Fruit fly (Drosophila melanogaster) whole organism, embryonic: ENCODE results near the gene RpS28a.
A peak's percentile ranks its signal among the peaks of the same experiment; 100 is the strongest.

Experiments
- Aef1 ChIP-seq: fragments of 200-800 bp; sonication (Bioruptor generic); IDR thresholded peaks from 3 replicates; pipeline ENCODE4 v1.3.6; 2022; ENCODE audit warnings: missing biosample characterization, missing genetic modification characterization
- CG10321 ChIP-seq: fragments of 200-800 bp; sonication (Bioruptor generic); IDR thresholded peaks from 2 replicates; pipeline ENCODE4 v1.3.6; 2022; ENCODE audit warnings: missing biosample characterization, missing genetic modification characterization
- CG10462 ChIP-seq: fragments of 200-800 bp; sonication (Bioruptor generic); optimal IDR thresholded peaks from 2 replicates; lab custom pipeline; 2016; ENCODE audit warnings: missing biosample characterization, missing genetic modification characterization
- CG11723 ChIP-seq: fragments of 200-800 bp; sonication (Bioruptor generic); optimal IDR thresholded peaks from 2 replicates; lab custom pipeline; 2017; ENCODE audit warnings: missing biosample characterization, mild to moderate bottlenecking, missing genetic modification characterization
- CG12071 ChIP-seq: fragments of 200-800 bp; sonication (Bioruptor generic); optimal IDR thresholded peaks from 3 replicates; lab custom pipeline; 2018; ENCODE audit warnings: missing biosample characterization, mild to moderate bottlenecking, missing genetic modification characterization
- CG13775 ChIP-seq: fragments of 200-800 bp; sonication (Bioruptor generic); optimal IDR thresholded peaks from 3 replicates; lab custom pipeline; 2017; ENCODE audit warnings: missing biosample characterization, mild to moderate bottlenecking, missing genetic modification characterization
- CG15011 ChIP-seq: fragments of 200-800 bp; sonication (Bioruptor generic); optimal IDR thresholded peaks from 3 replicates; lab custom pipeline; 2018; ENCODE audit warnings: missing biosample characterization, mild to moderate bottlenecking, missing genetic modification characterization
- CG1832 ChIP-seq: fragments of 200-800 bp; sonication (Bioruptor generic); optimal IDR thresholded peaks from 2 replicates; lab custom pipeline; 2017; ENCODE audit warnings: missing biosample characterization, mild to moderate bottlenecking, missing genetic modification characterization, inconsistent platforms
- CG2712 ChIP-seq: fragments of 200-800 bp; optimal IDR thresholded peaks from 3 replicates; lab custom pipeline; 2019; ENCODE audit warnings: missing biosample characterization, mild to moderate bottlenecking, missing genetic modification characterization, moderate library complexity
- CG4424 ChIP-seq: fragments of 200-800 bp; sonication (Bioruptor generic); optimal IDR thresholded peaks from 3 replicates; lab custom pipeline; 2016; ENCODE audit warnings: missing biosample characterization, missing genetic modification characterization
- CG4707 ChIP-seq: fragments of 200-800 bp; sonication (Bioruptor generic); optimal IDR thresholded peaks from 2 replicates; lab custom pipeline; 2018; ENCODE audit warnings: missing biosample characterization, mild to moderate bottlenecking, missing genetic modification characterization, moderate library complexity
- CG5180 ChIP-seq: fragments of 200-800 bp; sonication (Bioruptor generic); optimal IDR thresholded peaks from 3 replicates; lab custom pipeline; 2017; ENCODE audit warnings: missing biosample characterization, missing genetic modification characterization, mild to moderate bottlenecking, moderate library complexity, missing genetic modification reagents
- CG6254 ChIP-seq: fragments of 200-800 bp; sonication (Bioruptor generic); optimal IDR thresholded peaks from 3 replicates; lab custom pipeline; 2017; ENCODE audit warnings: mild to moderate bottlenecking, missing biosample characterization, missing genetic modification reagents, missing genetic modification characterization
- CG7372 ChIP-seq: fragments of 200-800 bp; sonication (Bioruptor generic); IDR thresholded peaks from 2 replicates; pipeline ENCODE4 v1.3.6; 2022; ENCODE audit warnings: missing biosample characterization, missing genetic modification characterization
- CG8359 ChIP-seq: fragments of 200-800 bp; sonication (Bioruptor generic); optimal IDR thresholded peaks from 2 replicates; lab custom pipeline; 2017; ENCODE audit warnings: missing biosample characterization, mild to moderate bottlenecking, missing genetic modification characterization, borderline replicate concordance
- CG9797 ChIP-seq: fragments of 200-800 bp; sonication (Bioruptor generic); optimal IDR thresholded peaks from 3 replicates; lab custom pipeline; 2018; ENCODE audit warnings: missing biosample characterization, mild to moderate bottlenecking, missing genetic modification characterization
- CTCF ChIP-seq: fragments of 200-800 bp; sonication (Bioruptor generic); optimal IDR thresholded peaks from 2 replicates; lab custom pipeline; 2017; ENCODE audit warnings: missing biosample characterization, mild to moderate bottlenecking, missing genetic modification characterization, moderate library complexity
- D19B ChIP-seq: fragments of 200-800 bp; sonication (Bioruptor generic); optimal IDR thresholded peaks from 2 replicates; lab custom pipeline; 2017; ENCODE audit warnings: missing biosample characterization, mild to moderate bottlenecking, missing genetic modification characterization
- Dbx ChIP-seq: fragments of 200-800 bp; sonication (Bioruptor generic); IDR thresholded peaks from 3 replicates; pipeline ENCODE4 v1.3.6; 2022; ENCODE audit warnings: missing biosample characterization, missing genetic modification characterization
- Fer3 ChIP-seq: fragments of 200-800 bp; sonication (Bioruptor generic); optimal IDR thresholded peaks from 2 replicates; lab custom pipeline; 2018; ENCODE audit warnings: missing biosample characterization, mild to moderate bottlenecking, missing genetic modification characterization, moderate library complexity
- H2.0 ChIP-seq: fragments of 200-800 bp; sonication (Bioruptor generic); IDR thresholded peaks from 2 replicates; pipeline ENCODE4 v1.3.6; 2022; ENCODE audit warnings: missing biosample characterization, missing genetic modification characterization
- Hmx ChIP-seq: fragments of 200-800 bp; sonication (Bioruptor generic); optimal IDR thresholded peaks from 2 replicates; lab custom pipeline; 2016; ENCODE audit warnings: missing biosample characterization, missing genetic modification characterization
- Lhr ChIP-seq: fragments of 200-800 bp; sonication (Bioruptor generic); optimal IDR thresholded peaks from 3 replicates; lab custom pipeline; 2017; ENCODE audit warnings: mild to moderate bottlenecking, missing biosample characterization, missing genetic modification reagents, missing genetic modification characterization
- MTF-1 ChIP-seq: fragments of 200-800 bp; sonication (Bioruptor generic); optimal IDR thresholded peaks from 2 replicates; lab custom pipeline; 2018; ENCODE audit warnings: missing biosample characterization, mild to moderate bottlenecking, missing genetic modification characterization, borderline replicate concordance
- Max ChIP-seq: fragments of 200-800 bp; sonication (Bioruptor generic); optimal IDR thresholded peaks from 2 replicates; lab custom pipeline; 2016; ENCODE audit warnings: missing biosample characterization, mild to moderate bottlenecking, missing genetic modification characterization
- NC2α ChIP-seq: fragments of 200-800 bp; sonication (Bioruptor generic); optimal IDR thresholded peaks from 2 replicates; lab custom pipeline; 2016; ENCODE audit warnings: missing biosample characterization, missing genetic modification characterization
- Tbp ChIP-seq: fragments of >200 bp; optimal IDR thresholded peaks from 2 replicates; lab custom pipeline; 2018; ENCODE audit warnings: missing biosample characterization, missing genetic modification characterization
- bab2 ChIP-seq: fragments of 200-800 bp; sonication (Bioruptor generic); optimal IDR thresholded peaks from 2 replicates; lab custom pipeline; 2016; ENCODE audit warnings: missing biosample characterization, missing genetic modification characterization
- cad ChIP-seq: fragments of >200 bp; optimal IDR thresholded peaks from 2 replicates; lab custom pipeline; 2017; ENCODE audit warnings: missing biosample characterization, missing genetic modification characterization
- chm ChIP-seq: fragments of 200-800 bp; sonication (Bioruptor generic); IDR thresholded peaks from 2 replicates; pipeline ENCODE4 v1.3.6; 2022; ENCODE audit warnings: missing biosample characterization, missing genetic modification characterization
- fd96Cb ChIP-seq: fragments of 200-800 bp; sonication (Bioruptor generic); optimal IDR thresholded peaks from 2 replicates; lab custom pipeline; 2018; ENCODE audit warnings: missing biosample characterization, mild to moderate bottlenecking, missing genetic modification characterization, moderate library complexity
- ftz-f1 ChIP-seq: fragments of 200-800 bp; sonication (Bioruptor generic); optimal IDR thresholded peaks from 2 replicates; lab custom pipeline; 2016; ENCODE audit warnings: missing biosample characterization, missing genetic modification characterization
- fu2 ChIP-seq: fragments of 200-800 bp; sonication (Bioruptor generic); optimal IDR thresholded peaks from 2 replicates; lab custom pipeline; 2016; ENCODE audit warnings: missing biosample characterization, missing genetic modification characterization
- gcm2 ChIP-seq: fragments of 200-800 bp; sonication (Bioruptor generic); optimal IDR thresholded peaks from 2 replicates; lab custom pipeline; 2016; ENCODE audit warnings: missing biosample characterization, missing genetic modification characterization
- h ChIP-seq: fragments of >200 bp; optimal IDR thresholded peaks from 2 replicates; lab custom pipeline; 2017
- ind ChIP-seq: fragments of 200-800 bp; sonication (Bioruptor generic); optimal IDR thresholded peaks from 3 replicates; lab custom pipeline; 2016; ENCODE audit warnings: missing biosample characterization, missing genetic modification characterization
- lmd ChIP-seq: fragments of 200-800 bp; sonication (Bioruptor generic); IDR thresholded peaks from 2 replicates; pipeline ENCODE4 v1.3.6; 2022; ENCODE audit warnings: missing biosample characterization, missing genetic modification characterization
- maf-S ChIP-seq: fragments of 200-800 bp; sonication (Bioruptor generic); optimal IDR thresholded peaks from 2 replicates; lab custom pipeline; 2016; ENCODE audit warnings: missing biosample characterization, missing genetic modification characterization
- pb ChIP-seq: fragments of 200-800 bp; sonication (Bioruptor generic); optimal IDR thresholded peaks from 3 replicates; lab custom pipeline; 2016; ENCODE audit warnings: missing biosample characterization, missing genetic modification characterization
- pum ChIP-seq: fragments of 200-800 bp; sonication (Bioruptor generic); optimal IDR thresholded peaks from 2 replicates; lab custom pipeline; 2016; ENCODE audit warnings: missing biosample characterization, missing genetic modification characterization
- sc ChIP-seq, 3 experiments: fragments of >200 bp in 2 of 3; fragments of 200-800 bp in 1 of 3; sonication (Bioruptor generic) in 1 of 3; optimal IDR thresholded peaks; 2 replicates in 2 of 3; 3 replicates in 1 of 3; lab custom pipeline; 2017; ENCODE audit warnings: mild to moderate bottlenecking in 1 of 3, missing biosample characterization in 1 of 3, missing genetic modification characterization in 1 of 3, missing genetic modification reagents in 1 of 3
- sens-2 ChIP-seq: fragments of 200-800 bp; sonication (Bioruptor generic); IDR thresholded peaks from 2 replicates; pipeline ENCODE4 v1.3.6; 2022; ENCODE audit warnings: missing biosample characterization, missing genetic modification characterization
- sob ChIP-seq: fragments of 200-800 bp; sonication (Bioruptor generic); IDR thresholded peaks from 2 replicates; pipeline ENCODE4 v1.3.6; 2022; ENCODE audit warnings: missing biosample characterization, missing genetic modification characterization
- stc ChIP-seq: fragments of 200-800 bp; sonication (Bioruptor generic); IDR thresholded peaks from 2 replicates; pipeline ENCODE4 v1.3.6; 2022; ENCODE audit warnings: missing biosample characterization, missing genetic modification characterization
- tin ChIP-seq: fragments of 200-800 bp; sonication (Bioruptor generic); optimal IDR thresholded peaks from 3 replicates; lab custom pipeline; 2016; ENCODE audit warnings: missing biosample characterization, missing genetic modification characterization
- tio ChIP-seq: fragments of 200-800 bp; sonication (Bioruptor generic); optimal IDR thresholded peaks from 2 replicates; lab custom pipeline; 2017; ENCODE audit warnings: missing biosample characterization, missing genetic modification characterization, inconsistent platforms
- trem ChIP-seq: fragments of 200-800 bp; optimal IDR thresholded peaks from 3 replicates; lab custom pipeline; 2019; ENCODE audit warnings: missing biosample characterization, mild to moderate bottlenecking, missing genetic modification characterization, moderate library complexity
- trh ChIP-seq: fragments of 200-800 bp; sonication (Bioruptor generic); optimal IDR thresholded peaks from 2 replicates; lab custom pipeline; 2016; ENCODE audit warnings: missing biosample characterization, missing genetic modification characterization
- tup ChIP-seq: fragments of 200-800 bp; sonication (Bioruptor generic); optimal IDR thresholded peaks from 2 replicates; lab custom pipeline; 2016; ENCODE audit warnings: missing biosample characterization, mild to moderate bottlenecking, missing genetic modification characterization, moderate library complexity
- yki ChIP-seq: fragments of >200 bp; optimal IDR thresholded peaks from 3 replicates; lab custom pipeline; 2018
- zfh1 ChIP-seq: fragments of 200-800 bp; sonication (Bioruptor generic); IDR thresholded peaks from 3 replicates; pipeline ENCODE4 v1.3.6; 2022; ENCODE audit warnings: missing biosample characterization, missing genetic modification characterization

RpS28a gene

DNA sequence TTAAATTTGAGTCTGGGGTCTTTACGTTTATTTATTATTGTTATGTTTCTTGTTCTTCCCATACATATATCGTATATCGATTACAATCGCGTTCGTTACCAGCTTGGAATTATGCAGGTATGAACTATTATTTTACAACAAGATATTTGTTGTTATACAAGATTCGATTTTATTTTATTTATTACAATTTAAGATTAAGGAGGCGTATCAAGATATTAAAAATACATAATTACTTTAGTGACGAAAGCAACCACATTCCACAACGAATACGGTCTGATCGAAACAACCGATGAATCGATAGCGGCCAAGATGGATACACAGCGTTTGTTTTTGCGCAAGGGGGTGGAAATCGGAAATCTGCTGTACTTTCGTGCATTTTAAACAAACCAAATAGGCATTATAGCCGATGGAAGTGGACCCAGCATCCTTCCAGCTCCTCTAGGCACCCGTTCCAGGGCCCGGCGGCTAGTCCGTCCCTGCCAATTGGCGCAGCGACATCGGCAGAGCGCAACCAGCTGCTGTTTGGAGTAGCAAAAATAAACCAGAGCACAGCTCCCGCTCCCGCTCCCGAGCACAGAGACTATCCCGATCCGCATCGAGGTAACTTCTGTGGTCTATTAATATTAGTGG is 24.7 kb downstream of the RpS28a start, which contains the start of the genes CG15525 and CG11504 (continued):
- no peak for TF ChIP-seq MTF-1
- peak; percentile 69; the same call in 2 of the 3 replicates for TF ChIP-seq Dbx
- TF ChIP-seq ftz-f1 (GFP tag; lab: Kevin White, UChicago) = no peak
- TF ChIP-seq Max = peak; percentile 49
- no peak for TF ChIP-seq CG7372 (GFP tag; lab: Robert Waterston, UW)
- TF ChIP-seq fd96Cb (tag; lab: Kevin White, UChicago) = peak; percentile 33
- TF ChIP-seq NC2α (GFP tag; lab: Kevin White, UChicago) = no peak
- peak; percentile 37 for TF ChIP-seq bab2
- no peak for TF ChIP-seq cad
- TF ChIP-seq sob (GFP tag; lab: Robert Waterston, UW) = peak; percentile 67
- TF ChIP-seq CG13775 (GFP tag; lab: Kevin White, UChicago) = peak; percentile 65
- TF ChIP-seq CG10321 (GFP tag; lab: Robert Waterston, UW) = no peak
- TF ChIP-seq CG2712 = no peak
- TF ChIP-seq CG11723 (GFP tag; lab: Kevin White, UChicago) = no peak
- TF ChIP-seq tin = peak; percentile 41
- TF ChIP-seq yki = no peak
- no peak for TF ChIP-seq h (lab: Kevin White, UChicago)
- peak; percentile 85 for TF ChIP-seq trem
- no peak for TF ChIP-seq Lhr (GFP tag; lab: Kevin White, UChicago)
- peak; percentile 41 for TF ChIP-seq fu2 (GFP tag; lab: Kevin White, UChicago)
- no peak for TF ChIP-seq CTCF
- TF ChIP-seq gcm2 = no peak
- no peak for TF ChIP-seq sc (optimal IDR thresholded peaks at IDR 0.05; lab: Kevin White, UChicago)
- TF ChIP-seq sc (GFP tag; optimal IDR thresholded peaks at IDR 0.05; lab: Kevin White, UChicago) = no peak
- no peak; the same call in 1 of the 2 replicates for TF ChIP-seq stc (GFP tag; lab: Robert Waterston, UW)
- peak; percentile 51; the same call in 1 of the 3 replicates for TF ChIP-seq zfh1
- TF ChIP-seq CG1832 (GFP tag; lab: Kevin White, UChicago) = no peak
- no peak for TF ChIP-seq CG12071 (GFP tag; lab: Kevin White, UChicago)
- no peak for TF ChIP-seq sens-2 (GFP tag; lab: Robert Waterston, UW)
- no peak for TF ChIP-seq CG15011
- peak; percentile 47 for TF ChIP-seq pum
- TF ChIP-seq CG5180 = no peak
- peak; percentile 21; the same call in 1 of the 2 replicates for TF ChIP-seq H2.0 (GFP tag; lab: Robert Waterston, UW)
- 0 out of 2 replicates have a peak, but pooled peaks have one; percentile 33 for TF ChIP-seq lmd (GFP tag; lab: Robert Waterston, UW)
- no peak for TF ChIP-seq Tbp (GFP tag; lab: Kevin White, UChicago)
- no peak for TF ChIP-seq pb (GFP tag; lab: Kevin White, UChicago)
- TF ChIP-seq tup (GFP tag; lab: Kevin White, UChicago) = no peak
- TF ChIP-seq CG10462 (GFP tag; lab: Kevin White, UChicago) = no peak
- TF ChIP-seq ind = peak; percentile 67
- TF ChIP-seq tio (GFP tag; lab: Kevin White, UChicago) = no peak
- peak; percentile 69 for TF ChIP-seq CG9797 (GFP tag; lab: Kevin White, UChicago)
- TF ChIP-seq CG8359 = no peak
- TF ChIP-seq CG4707 = no peak
- no peak for TF ChIP-seq Hmx
- TF ChIP-seq Aef1 (GFP tag; lab: Robert Waterston, UW) = peak; percentile 78
- TF ChIP-seq Fer3 (tag; lab: Kevin White, UChicago) = no peak
- TF ChIP-seq trh (GFP tag; lab: Kevin White, UChicago) = no peak
- no peak for TF ChIP-seq D19B (GFP tag; lab: Kevin White, UChicago)
- no peak for TF ChIP-seq CG6254 (GFP tag; lab: Kevin White, UChicago)
- TF ChIP-seq CG4424 (GFP tag; lab: Kevin White, UChicago) = peak; percentile 53
- TF ChIP-seq maf-S = no peak
- TF ChIP-seq chm (GFP tag; lab: Robert Waterston, UW) = 0 out of 2 replicates have a peak, but pooled peaks have one; percentile 34
